Fruit fly (Drosophila melanogaster) whole organism, embryonic: ENCODE data around the gene CG4645.

Experiments used
- ATbp ChIP-seq: fragments of 200-800 bp; sonication (Bioruptor generic); optimal IDR thresholded peaks from 2 replicates; lab custom pipeline; 2017; ENCODE audit warnings: missing biosample characterization, mild to moderate bottlenecking, missing genetic modification characterization, missing genetic modification reagents
- Ada2b ChIP-seq: fragments of 200-800 bp; sonication (Bioruptor generic); IDR thresholded peaks from 2 replicates; pipeline ENCODE4 v1.3.6; 2022; ENCODE audit warnings: missing biosample characterization, missing genetic modification characterization
- CG10267 ChIP-seq: fragments of 200-800 bp; sonication (Bioruptor generic); optimal IDR thresholded peaks from 2 replicates; lab custom pipeline; 2018; ENCODE audit warnings: missing biosample characterization, mild to moderate bottlenecking, missing genetic modification characterization, moderate library complexity
- CG10366 ChIP-seq: fragments of 200-800 bp; sonication (Bioruptor generic); IDR thresholded peaks from 2 replicates; pipeline ENCODE4 v1.3.6; 2022; ENCODE audit warnings: missing biosample characterization, missing genetic modification characterization
- CG10565 ChIP-seq: fragments of 200-800 bp; sonication (Bioruptor generic); optimal IDR thresholded peaks from 3 replicates; lab custom pipeline; 2016; ENCODE audit warnings: missing biosample characterization, mild to moderate bottlenecking, missing genetic modification characterization
- CG11093 ChIP-seq: fragments of 200-800 bp; sonication (Bioruptor generic); IDR thresholded peaks from 3 replicates; pipeline ENCODE4 v1.3.6; 2022; ENCODE audit warnings: missing biosample characterization, missing genetic modification characterization
- CG11456 ChIP-seq: fragments of 200-800 bp; sonication (Bioruptor generic); IDR thresholded peaks from 3 replicates; pipeline ENCODE4 v1.3.6; 2022; ENCODE audit warnings: missing biosample characterization, missing genetic modification characterization
- CG12155 ChIP-seq: fragments of 200-800 bp; sonication (Bioruptor generic); optimal IDR thresholded peaks from 3 replicates; lab custom pipeline; 2016; ENCODE audit warnings: missing biosample characterization, missing genetic modification characterization
- CG12744 ChIP-seq: fragments of 200-800 bp; sonication (Bioruptor generic); optimal IDR thresholded peaks from 2 replicates; lab custom pipeline; 2016; ENCODE audit warnings: missing biosample characterization, missing genetic modification characterization
- CG13296 ChIP-seq: fragments of 200-800 bp; sonication (Bioruptor generic); optimal IDR thresholded peaks from 3 replicates; lab custom pipeline; 2018; ENCODE audit warnings: missing biosample characterization, mild to moderate bottlenecking, missing genetic modification characterization
- CG13775 ChIP-seq: fragments of 200-800 bp; sonication (Bioruptor generic); optimal IDR thresholded peaks from 3 replicates; lab custom pipeline; 2017; ENCODE audit warnings: missing biosample characterization, mild to moderate bottlenecking, missing genetic modification characterization
- CG14441 ChIP-seq: fragments of 200-800 bp; sonication (Bioruptor generic); IDR thresholded peaks from 2 replicates; pipeline ENCODE4 v1.3.6; 2022; ENCODE audit warnings: missing biosample characterization, missing genetic modification characterization
- CG15601 ChIP-seq: fragments of 200-800 bp; sonication (Bioruptor generic); optimal IDR thresholded peaks from 3 replicates; lab custom pipeline; 2019; ENCODE audit warnings: missing biosample characterization, mild to moderate bottlenecking, missing genetic modification characterization, moderate library complexity
- CG15696 ChIP-seq: fragments of 200-800 bp; sonication (Bioruptor generic); optimal IDR thresholded peaks from 2 replicates; lab custom pipeline; 2019; ENCODE audit warnings: missing biosample characterization, mild to moderate bottlenecking, missing genetic modification characterization, moderate library complexity
- CG17385 ChIP-seq: fragments of 200-800 bp; sonication (Bioruptor generic); optimal IDR thresholded peaks from 3 replicates; lab custom pipeline; 2018; ENCODE audit warnings: missing biosample characterization, mild to moderate bottlenecking, missing genetic modification characterization
- CG2678 ChIP-seq: fragments of 200-800 bp; sonication (Bioruptor generic); optimal IDR thresholded peaks from 3 replicates; lab custom pipeline; 2019; ENCODE audit warnings: missing biosample characterization, mild to moderate bottlenecking, missing genetic modification characterization, moderate library complexity
- CG30403 ChIP-seq: fragments of 200-800 bp; sonication (Bioruptor generic); optimal IDR thresholded peaks from 3 replicates; lab custom pipeline; 2016; ENCODE audit warnings: missing biosample characterization, missing genetic modification characterization
- CG34224 ChIP-seq: fragments of 200-800 bp; sonication (Bioruptor generic); IDR thresholded peaks from 3 replicates; pipeline ENCODE4 v1.3.6; 2022; ENCODE audit warnings: missing biosample characterization, missing genetic modification characterization; ENCODE audit not compliant: partially characterized antibody
- CG4730 ChIP-seq: fragments of 200-800 bp; sonication (Bioruptor generic); IDR thresholded peaks from 2 replicates; pipeline ENCODE4 v1.3.6; 2022; ENCODE audit warnings: missing biosample characterization, missing genetic modification characterization
- CG7556 ChIP-seq: fragments of 200-800 bp; sonication (Bioruptor generic); optimal IDR thresholded peaks from 2 replicates; lab custom pipeline; 2017; ENCODE audit warnings: missing biosample characterization, mild to moderate bottlenecking, missing genetic modification characterization
- CG7963 ChIP-seq: fragments of 200-800 bp; sonication (Bioruptor generic); IDR thresholded peaks from 3 replicates; pipeline ENCODE4 v1.3.6; 2022; ENCODE audit warnings: missing biosample characterization, missing genetic modification characterization; ENCODE audit not compliant: partially characterized antibody
- CG8924 ChIP-seq: fragments of 200-800 bp; optimal IDR thresholded peaks from 3 replicates; lab custom pipeline; 2019; ENCODE audit warnings: missing biosample characterization, mild to moderate bottlenecking, missing genetic modification characterization, moderate library complexity
- CG9215 ChIP-seq: fragments of 200-800 bp; sonication (Bioruptor generic); IDR thresholded peaks from 2 replicates; pipeline ENCODE4 v1.3.6; 2022; ENCODE audit warnings: missing biosample characterization, missing genetic modification characterization
- CG9727 ChIP-seq: fragments of 200-800 bp; sonication (Bioruptor generic); optimal IDR thresholded peaks from 3 replicates; lab custom pipeline; 2017; ENCODE audit warnings: missing biosample characterization, mild to moderate bottlenecking, missing genetic modification characterization
- CoRest ChIP-seq: fragments of 200-800 bp; sonication (Bioruptor generic); optimal IDR thresholded peaks from 3 replicates; lab custom pipeline; 2018; ENCODE audit warnings: missing biosample characterization, mild to moderate bottlenecking, missing genetic modification characterization, moderate library complexity
- Fer1 ChIP-seq: fragments of 200-800 bp; sonication (Bioruptor generic); optimal IDR thresholded peaks from 2 replicates; lab custom pipeline; 2017; ENCODE audit warnings: missing biosample characterization, mild to moderate bottlenecking, missing genetic modification characterization
- H15 ChIP-seq: fragments of 200-800 bp; sonication (Bioruptor generic); IDR thresholded peaks from 3 replicates; pipeline ENCODE4 v1.3.6; 2022; ENCODE audit warnings: missing biosample characterization, missing genetic modification characterization
- HLHmδ ChIP-seq: fragments of 200-800 bp; sonication (Bioruptor generic); optimal IDR thresholded peaks from 2 replicates; lab custom pipeline; 2018; ENCODE audit warnings: missing biosample characterization, mild to moderate bottlenecking, missing genetic modification characterization, moderate library complexity
- Hr3 ChIP-seq: fragments of 200-800 bp; sonication (Bioruptor generic); optimal IDR thresholded peaks from 3 replicates; lab custom pipeline; 2016; ENCODE audit warnings: missing biosample characterization, missing genetic modification characterization
- Meics ChIP-seq: fragments of 200-800 bp; sonication (Bioruptor generic); optimal IDR thresholded peaks from 2 replicates; lab custom pipeline; 2017; ENCODE audit warnings: missing biosample characterization, mild to moderate bottlenecking, missing genetic modification characterization
- Mrtf ChIP-seq: fragments of 200-800 bp; sonication (Bioruptor generic); IDR thresholded peaks from 3 replicates; pipeline ENCODE4 v1.3.6; 2022; ENCODE audit warnings: missing biosample characterization, missing genetic modification characterization
- Optix ChIP-seq: fragments of 200-800 bp; sonication (Bioruptor generic); IDR thresholded peaks from 3 replicates; pipeline ENCODE4 v1.3.6; 2022; ENCODE audit warnings: missing biosample characterization, missing genetic modification characterization
- Tbp ChIP-seq: fragments of >200 bp; optimal IDR thresholded peaks from 2 replicates; lab custom pipeline; 2018; ENCODE audit warnings: missing biosample characterization, missing genetic modification characterization
- al ChIP-seq: fragments of 200-800 bp; sonication (Bioruptor generic); IDR thresholded peaks from 2 replicates; pipeline ENCODE4 v1.3.6; 2022; ENCODE audit warnings: missing biosample characterization, missing genetic modification characterization
- cg ChIP-seq: fragments of 200-800 bp; sonication (Bioruptor generic); optimal IDR thresholded peaks from 3 replicates; lab custom pipeline; 2019; ENCODE audit warnings: missing biosample characterization, mild to moderate bottlenecking, missing genetic modification characterization, moderate library complexity
- crol ChIP-seq: fragments of 200-800 bp; sonication (Bioruptor generic); IDR thresholded peaks from 2 replicates; pipeline ENCODE4 v1.3.6; 2022; ENCODE audit warnings: missing biosample characterization, missing genetic modification characterization
- esg ChIP-seq: fragments of 200-800 bp; sonication (Bioruptor generic); conservative IDR thresholded peaks from 2 replicates; pipeline ENCODE4 v1.3.6; 2022; ENCODE audit warnings: missing biosample characterization, missing genetic modification characterization
- fd64A ChIP-seq: fragments of 200-800 bp; sonication (Bioruptor generic); optimal IDR thresholded peaks from 3 replicates; lab custom pipeline; 2018; ENCODE audit warnings: missing biosample characterization, mild to moderate bottlenecking, missing genetic modification characterization
- fd96Cb ChIP-seq: fragments of 200-800 bp; sonication (Bioruptor generic); optimal IDR thresholded peaks from 2 replicates; lab custom pipeline; 2018; ENCODE audit warnings: missing biosample characterization, mild to moderate bottlenecking, missing genetic modification characterization, moderate library complexity
- fru ChIP-seq: fragments of >200 bp; optimal IDR thresholded peaks from 2 replicates; lab custom pipeline; 2017
- gce ChIP-seq: fragments of 200-800 bp; sonication (Bioruptor generic); IDR thresholded peaks from 3 replicates; pipeline ENCODE4 v1.3.6; 2022; ENCODE audit warnings: missing biosample characterization, missing genetic modification characterization
- jigr1 ChIP-seq: fragments of 200-800 bp; sonication (Bioruptor generic); IDR thresholded peaks from 3 replicates; pipeline ENCODE4 v1.3.6; 2022; ENCODE audit warnings: missing biosample characterization, missing genetic modification characterization
- kay ChIP-seq: fragments of 200-800 bp; sonication (Bioruptor generic); optimal IDR thresholded peaks from 2 replicates; lab custom pipeline; 2016; ENCODE audit warnings: missing biosample characterization, missing genetic modification characterization
- knrl ChIP-seq: fragments of 200-800 bp; sonication (Bioruptor generic); IDR thresholded peaks from 3 replicates; pipeline ENCODE4 v1.3.6; 2022; ENCODE audit warnings: missing biosample characterization, missing genetic modification characterization; ENCODE audit not compliant: partially characterized antibody
- maf-S ChIP-seq: fragments of 200-800 bp; sonication (Bioruptor generic); optimal IDR thresholded peaks from 2 replicates; lab custom pipeline; 2016; ENCODE audit warnings: missing biosample characterization, missing genetic modification characterization
- sob ChIP-seq: fragments of 200-800 bp; sonication (Bioruptor generic); IDR thresholded peaks from 2 replicates; pipeline ENCODE4 v1.3.6; 2022; ENCODE audit warnings: missing biosample characterization, missing genetic modification characterization
- sug ChIP-seq: fragments of 200-800 bp; optimal IDR thresholded peaks from 2 replicates; lab custom pipeline; 2019; ENCODE audit warnings: missing biosample characterization, mild to moderate bottlenecking, missing genetic modification characterization, moderate library complexity
- tap ChIP-seq: fragments of 200-800 bp; optimal IDR thresholded peaks from 3 replicates; lab custom pipeline; 2019; ENCODE audit warnings: missing biosample characterization, mild to moderate bottlenecking, missing genetic modification characterization, moderate library complexity
- wdn ChIP-seq: fragments of 200-800 bp; sonication (Bioruptor generic); IDR thresholded peaks from 2 replicates; pipeline ENCODE4 v1.3.6; 2022; ENCODE audit warnings: missing biosample characterization, missing genetic modification characterization

The CG4645 gene

dm6 chrX:12925426-12926256 is 15.9 kb downstream of the CG4645 start (continued):
- TF ChIP-seq CG7556 (GFP tag; lab: Kevin White, UChicago) (peak; percentile 85), HLHmδ (GFP tag; lab: Kevin White, UChicago) (no peak), gce (0 out of 3 replicates have a peak, but pooled peaks have one; percentile 22), Meics (GFP tag; lab: Kevin White, UChicago) (peak; percentile 56), wdn (GFP tag; lab: Robert Waterston, UW) (peak; percentile 55), CG11093 (GFP tag; lab: Robert Waterston, UW) (peak; percentile 65; the same call in 2 of the 3 replicates), knrl (no peak), sob (GFP tag; lab: Robert Waterston, UW) (peak; percentile 38; the same call in 1 of the 2 replicates), CG10565 (GFP tag; lab: Kevin White, UChicago) (no peak), fru (lab: Kevin White, UChicago) (no peak), CG10267 (tag; lab: Kevin White, UChicago) (peak; percentile 66), fd96Cb (tag; lab: Kevin White, UChicago) (peak; percentile 49), Mrtf (peak; percentile 19; the same call in 1 of the 3 replicates), CG12155 (GFP tag; lab: Kevin White, UChicago) (no peak), CG14441 (GFP tag; lab: Robert Waterston, UW) (peak; percentile 70), Ada2b (GFP tag; lab: Robert Waterston, UW) (peak; percentile 65), ATbp (GFP tag; lab: Kevin White, UChicago) (peak; percentile 50), CG9215 (GFP tag; lab: Robert Waterston, UW) (peak; percentile 42; the same call in 1 of the 2 replicates), CG10366 (GFP tag; lab: Robert Waterston, UW) (peak; percentile 60), CG30403 (GFP tag; lab: Kevin White, UChicago) (peak; percentile 40), CG12744 (GFP tag; lab: Kevin White, UChicago) (no peak), al (GFP tag; lab: Robert Waterston, UW) (0 out of 2 replicates have a peak, but pooled peaks have one; percentile 16), CG7963 (GFP tag; lab: Robert Waterston, UW) (no peak), Tbp (no peak), CG15696 (peak; percentile 31), CG8924 (tag; lab: Kevin White, UChicago) (peak; percentile 74), CG2678 (peak; percentile 85), CoRest (tag; lab: Kevin White, UChicago) (peak; percentile 66), CG13296 (GFP tag; lab: Kevin White, UChicago) (peak; percentile 41), H15 (GFP tag; lab: Robert Waterston, UW) (0 out of 3 replicates have a peak, but pooled peaks have one; percentile 51), kay (GFP tag; lab: Kevin White, UChicago) (peak; percentile 30), CG34224 (no peak), esg (GFP tag; lab: Robert Waterston, UW) (peak; percentile 24; the same call in 1 of the 2 replicates), tap (tag; lab: Kevin White, UChicago) (peak; percentile 46), Optix (GFP tag; lab: Robert Waterston, UW) (peak; percentile 33; the same call in 1 of the 3 replicates), sug (tag; lab: Kevin White, UChicago) (peak; percentile 48), jigr1 (GFP tag; lab: Robert Waterston, UW) (peak; percentile 60; the same call in 1 of the 3 replicates), crol (GFP tag; lab: Robert Waterston, UW) (0 out of 2 replicates have a peak, but pooled peaks have one; percentile 25), maf-S (GFP tag; lab: Kevin White, UChicago) (no peak), CG13775 (GFP tag; lab: Kevin White, UChicago) (peak; percentile 29), Fer1 (peak; percentile 76), CG17385 (GFP tag; lab: Kevin White, UChicago) (peak; percentile 44), cg (GFP tag; lab: Kevin White, UChicago) (peak; percentile 80), Hr3 (GFP tag; lab: Kevin White, UChicago) (peak; percentile 46), CG4730 (peak; percentile 51; the same call in 1 of the 2 replicates), CG15601 (tag; lab: Kevin White, UChicago) (peak; percentile 78), CG9727 (GFP tag; lab: Kevin White, UChicago) (peak; percentile 78), CG11456 (GFP tag; lab: Robert Waterston, UW) (no peak), fd64A (GFP tag; lab: Kevin White, UChicago) (no peak)
